Worm (Caenorhabditis elegans) whole organism, L4/young adult: ENCODE measurements around the gene F38B7.10.

ENCODE experiments used
- dao-5 ChIP-seq: sonication (generic microtip); optimal IDR thresholded peaks from 2 replicates; lab custom pipeline; 2016; ENCODE audit warnings: missing genotype, missing genetic modification characterization, moderate library complexity, missing compliant biosample characterization
- him-1 ChIP-seq: sonication (generic microtip); optimal IDR thresholded peaks from 2 replicates; lab custom pipeline; 2016; ENCODE audit warnings: missing genotype, missing genetic modification reagents, missing genetic modification characterization, missing compliant biosample characterization

ce11 chrV:11527531-11527930 lies 17.8 kb upstream of the F38B7.10 start, which contains the start of gene ccch-1:
- TF ChIP-seq him-1 (tag; lab: Kevin White, UChicago) (no peak), dao-5 (no peak)
